Worm (Caenorhabditis elegans) whole organism, young adult: ENCODE data around the gene F26D2.13.

ENCODE experiments used
- Y53G8AR.9 ChIP-seq: fragments of 200-800 bp; sonication (Bioruptor generic); conservative IDR thresholded peaks from 2 replicates; pipeline ENCODE4 v1.3.6; 2022; ENCODE audit warnings: missing genetic modification reagents, missing genetic modification characterization, missing compliant biosample characterization
- ama-1 ChIP-seq, 3 experiments: fragments of 150-350 bp in 1 of 3; sonication (generic microtip) in 2 of 3; optimal IDR thresholded peaks; 2 replicates each; lab custom pipeline; 2014 to 2018; ENCODE audit warnings: missing biosample characterization in 2 of 3, missing genetic modification characterization in 2 of 3, missing genetic modification reagents in 2 of 3
- attf-3 ChIP-seq: fragments of 200-800 bp; sonication (Bioruptor generic); conservative IDR thresholded peaks from 2 replicates; pipeline ENCODE4 v1.3.6; 2022; ENCODE audit warnings: missing genetic modification reagents, missing genetic modification characterization, missing compliant biosample characterization
- egl-44 ChIP-seq: fragments of 200-800 bp; sonication (Bioruptor generic); IDR thresholded peaks from 2 replicates; pipeline ENCODE4 v1.3.6; 2022; ENCODE audit warnings: missing genetic modification reagents, missing genetic modification characterization, missing compliant biosample characterization
- ekl-4 ChIP-seq: fragments of 200-800 bp; sonication (Bioruptor generic); IDR thresholded peaks from 2 replicates; pipeline ENCODE4 v1.3.6; 2022; ENCODE audit warnings: missing genetic modification reagents, missing genetic modification characterization, missing compliant biosample characterization
- madf-3 ChIP-seq: fragments of 200-800 bp; sonication (Bioruptor generic); IDR thresholded peaks from 2 replicates; pipeline ENCODE4 v1.3.6; 2022; ENCODE audit warnings: missing genetic modification reagents, missing genetic modification characterization, missing compliant biosample characterization
- unc-62 ChIP-seq: fragments of 150-350 bp; optimal IDR thresholded peaks from 2 replicates; lab custom pipeline; 2014; ENCODE audit warnings: missing biosample characterization, missing genetic modification reagents, missing genetic modification characterization

DNA sequence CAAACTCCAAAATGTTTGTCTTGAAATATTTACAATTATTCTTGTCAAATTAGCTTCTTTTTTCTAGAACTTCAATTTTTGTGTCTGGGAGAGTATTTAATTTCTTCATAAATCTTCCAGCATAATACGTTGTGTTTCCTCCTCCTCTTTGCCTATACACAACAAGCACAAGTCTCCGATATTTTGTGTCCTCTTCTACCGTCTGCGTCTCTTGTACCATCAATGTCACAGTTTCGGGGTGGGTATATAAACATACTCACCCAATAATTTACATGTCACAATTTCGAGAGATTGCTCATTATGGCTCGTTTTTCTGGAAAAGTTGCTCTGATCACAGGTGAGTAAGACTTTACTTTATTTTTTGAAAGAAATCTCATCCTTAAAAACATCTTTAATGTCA is 2.1 kb upstream of the F26D2.13 start, which contains the start of gene F26D2.15:
- TF ChIP-seq ama-1 (optimal IDR thresholded peaks at IDR 0.05; lab: Kevin White, UChicago) (no peak), ama-1 (GFP tag; optimal IDR thresholded peaks at IDR 0.05; lab: Kevin White, UChicago) (no peak), unc-62 (no peak), madf-3 (no peak), attf-3 (no peak), ekl-4 (GFP tag; lab: Robert Waterston, UW) (no peak), Y53G8AR.9 (GFP tag; lab: Robert Waterston, UW) (no peak), egl-44 (GFP tag; lab: Robert Waterston, UW) (no peak)
